Worm (Caenorhabditis elegans) whole organism, early embryonic: ENCODE data around the gene F22E5.21.
"Not testable (repeated sequence)": the region's sequence is repeated elsewhere in the genome, so short reads cannot be mapped to it uniquely, and the experiment has no call there.

Source experiments
- B0310.2 ChIP-seq: sonication (generic microtip); optimal IDR thresholded peaks from 2 replicates; lab custom pipeline; 2016; ENCODE audit warnings: mild to moderate bottlenecking, missing genetic modification characterization, missing compliant biosample characterization
- F13C5.2 ChIP-seq: sonication (generic microtip); optimal IDR thresholded peaks from 2 replicates; lab custom pipeline; 2017; ENCODE audit warnings: mild to moderate bottlenecking, missing genetic modification characterization, inconsistent platforms, missing compliant biosample characterization
- aly-1 ChIP-seq: sonication (generic microtip); optimal IDR thresholded peaks from 2 replicates; lab custom pipeline; 2016; ENCODE audit warnings: missing genetic modification characterization, missing compliant biosample characterization
- ama-1 ChIP-seq: fragments of 150-350 bp; optimal IDR thresholded peaks from 2 replicates; lab custom pipeline; 2014
- ceh-13 ChIP-seq: fragments of 200-800 bp; sonication (Bioruptor generic); optimal IDR thresholded peaks from 2 replicates; lab custom pipeline; 2018; ENCODE audit warnings: mild to moderate bottlenecking, missing genetic modification characterization, missing compliant biosample characterization
- ceh-36 ChIP-seq: sonication (generic microtip); optimal IDR thresholded peaks from 2 replicates; lab custom pipeline; 2016; ENCODE audit warnings: missing genetic modification characterization, inconsistent platforms, missing compliant biosample characterization
- ets-7 ChIP-seq: sonication (generic microtip); optimal IDR thresholded peaks from 2 replicates; lab custom pipeline; 2016; ENCODE audit warnings: missing genotype, missing genetic modification characterization, missing compliant biosample characterization
- flt-1 ChIP-seq: fragments of 200-800 bp; sonication (Bioruptor generic); IDR thresholded peaks from 2 replicates; pipeline ENCODE4 v1.3.6; 2022; ENCODE audit warnings: missing genetic modification characterization, missing compliant biosample characterization
- hmbx-1 ChIP-seq: sonication (generic microtip); optimal IDR thresholded peaks from 2 replicates; lab custom pipeline; 2016; ENCODE audit warnings: mild to moderate bottlenecking, missing genetic modification characterization, missing compliant biosample characterization
- hmg-4 ChIP-seq: fragments of 200-800 bp; sonication (Bioruptor generic); optimal IDR thresholded peaks from 2 replicates; lab custom pipeline; 2018; ENCODE audit warnings: mild to moderate bottlenecking, missing genetic modification characterization, missing compliant biosample characterization
- hnd-1 ChIP-seq: sonication (generic microtip); optimal IDR thresholded peaks from 2 replicates; lab custom pipeline; 2016; ENCODE audit warnings: missing genetic modification characterization, missing compliant biosample characterization
- pes-1 ChIP-seq: fragments of 200-800 bp; sonication (Bioruptor generic); IDR thresholded peaks from 2 replicates; pipeline ENCODE4 v1.3.6; 2022; ENCODE audit warnings: missing genetic modification reagents, missing genetic modification characterization, missing compliant biosample characterization
- scrt-1 ChIP-seq: fragments of 200-800 bp; sonication (Bioruptor generic); IDR thresholded peaks from 2 replicates; pipeline ENCODE4 v1.3.6; 2022; ENCODE audit warnings: missing genetic modification characterization, missing compliant biosample characterization
- sea-1 ChIP-seq: fragments of 200-800 bp; sonication (Bioruptor generic); conservative IDR thresholded peaks from 2 replicates; pipeline ENCODE4 v1.3.6; 2022; ENCODE audit warnings: missing genetic modification characterization, missing compliant biosample characterization
- tbx-11 ChIP-seq: fragments of 200-800 bp; sonication (Bioruptor generic); IDR thresholded peaks from 2 replicates; pipeline ENCODE4 v1.3.6; 2022; ENCODE audit warnings: missing genetic modification characterization, missing compliant biosample characterization
- tbx-37 ChIP-seq: fragments of 200-800 bp; sonication (Bioruptor generic); conservative IDR thresholded peaks from 2 replicates; pipeline ENCODE4 v1.3.6; 2022; ENCODE audit warnings: missing genetic modification reagents, missing genetic modification characterization, missing compliant biosample characterization
- tra-4 ChIP-seq: sonication (generic microtip); optimal IDR thresholded peaks from 2 replicates; lab custom pipeline; 2017; ENCODE audit warnings: missing genetic modification characterization, missing compliant biosample characterization

F22E5.21 gene

DNA sequence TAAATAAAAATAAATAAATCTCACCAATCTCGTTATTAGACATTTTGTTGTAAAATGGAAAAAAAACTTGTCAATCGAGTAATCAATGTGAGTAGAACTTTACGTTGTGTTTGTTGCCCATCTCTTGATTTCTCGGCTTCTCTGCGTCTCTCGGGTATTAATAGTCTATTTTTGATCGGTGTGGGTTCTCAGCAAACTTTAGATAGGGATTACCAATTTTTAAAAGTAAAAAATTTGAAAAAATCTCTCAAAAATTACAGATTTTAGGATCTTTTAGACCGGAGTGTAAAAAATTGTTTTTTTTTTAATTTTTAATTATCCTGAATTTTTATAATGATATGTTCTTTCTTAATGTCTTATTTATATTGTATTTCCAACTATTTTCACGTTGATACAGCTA is at the start of gene F22E5.21:
Gene F22E5.21, minus strand, starts transcription at position 101 of the 400 bp plus-strand sequence.
- no peak for TF ChIP-seq ceh-36 (tag; lab: Kevin White, UChicago)
- no peak for TF ChIP-seq flt-1 (GFP tag; lab: Robert Waterston, UW)
- no peak for TF ChIP-seq scrt-1 (GFP tag; lab: Robert Waterston, UW)
- TF ChIP-seq tra-4 (tag; lab: Kevin White, UChicago), result no peak
- TF ChIP-seq sea-1, result no peak
- TF ChIP-seq hmbx-1 (tag; lab: Kevin White, UChicago), result no peak
- TF ChIP-seq hmg-4 (GFP tag; lab: Kevin White, UChicago), result no peak

DNA sequence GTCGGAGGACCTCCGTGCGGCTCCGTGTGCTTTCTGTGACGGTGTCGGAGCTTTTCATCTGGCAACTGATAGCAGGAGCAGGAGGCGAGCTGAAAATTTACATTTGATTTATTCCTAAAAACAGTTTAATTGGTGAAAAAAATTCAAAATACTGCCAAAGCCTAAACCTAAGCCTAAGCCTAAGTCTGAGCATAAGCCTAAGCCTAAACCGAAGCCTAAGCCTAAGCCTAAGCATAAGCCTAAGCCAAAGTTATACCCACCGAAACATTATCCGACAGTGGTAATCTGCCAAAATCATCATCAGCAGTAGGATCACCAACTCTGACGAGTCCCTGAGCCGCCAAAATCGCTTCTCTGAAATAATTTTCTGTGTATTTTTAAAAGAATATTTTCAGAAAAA is 47.5 kb upstream of the F22E5.21 start:
- TF ChIP-seq hnd-1 (tag; lab: Kevin White, UChicago) (no peak), ceh-13 (GFP tag; lab: Kevin White, UChicago) (no peak)

DNA sequence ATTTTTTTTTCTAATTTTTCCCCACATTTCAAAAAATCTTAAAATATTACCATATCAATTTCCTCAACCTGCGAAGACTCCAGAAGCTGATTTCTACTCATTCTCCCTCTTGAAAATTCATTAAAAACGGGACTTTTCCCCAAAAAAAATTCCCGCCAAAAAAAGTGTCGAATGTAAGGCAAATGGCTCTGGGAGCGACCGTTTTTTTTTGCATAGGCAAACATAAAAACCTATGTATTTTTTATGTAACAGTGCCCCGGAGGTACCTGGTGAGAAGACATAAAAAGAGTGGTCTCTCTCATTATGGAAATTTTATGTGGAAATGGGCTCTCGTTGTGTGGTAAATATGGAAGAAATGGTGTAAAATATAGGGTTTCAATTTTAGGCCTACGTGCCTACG is 46.9 kb upstream of the F22E5.21 start, which contains the start of gene ceh-87:
Gene ceh-87, minus strand, starts transcription at position 101 of the 400 bp plus-strand sequence.
- TF ChIP-seq aly-1 (tag; lab: Kevin White, UChicago) (no peak), ceh-36 (tag; lab: Kevin White, UChicago) (no peak), B0310.2 (tag; lab: Kevin White, UChicago) (no peak), F13C5.2 (tag; lab: Kevin White, UChicago) (no peak), ama-1 (lab: Kevin White, UChicago) (no peak)

DNA sequence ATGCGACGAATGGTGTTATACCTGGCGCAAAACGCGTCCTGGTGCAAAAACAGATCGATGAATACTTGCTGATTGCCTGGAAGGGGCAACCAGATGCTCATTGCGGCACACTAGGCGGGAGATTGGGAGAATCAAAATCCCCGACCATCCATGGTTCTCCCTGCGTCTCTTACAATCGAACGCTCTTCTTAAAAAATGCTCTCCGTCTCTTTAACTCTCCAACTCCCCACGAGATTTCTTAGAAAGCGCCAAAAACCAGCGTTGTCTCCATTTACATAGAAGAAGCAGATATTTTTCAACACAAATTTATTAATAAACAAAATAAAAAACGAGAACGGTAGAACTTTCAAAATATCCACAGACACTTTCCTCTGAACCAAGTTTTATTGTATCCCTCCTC is 43.9 kb upstream of the F22E5.21 start, which contains the start of gene F34D6.1:
Gene F34D6.1, minus strand, starts transcription at position 101 of the 400 bp plus-strand sequence.
- TF ChIP-seq ceh-36 (tag; lab: Kevin White, UChicago), result no peak
- no peak for TF ChIP-seq B0310.2 (tag; lab: Kevin White, UChicago)
- TF ChIP-seq ama-1 (lab: Kevin White, UChicago), result no peak
- no peak for TF ChIP-seq flt-1 (GFP tag; lab: Robert Waterston, UW)
- TF ChIP-seq tra-4 (tag; lab: Kevin White, UChicago), result no peak
- no peak for TF ChIP-seq ceh-13 (GFP tag; lab: Kevin White, UChicago)
- no peak for TF ChIP-seq hnd-1 (tag; lab: Kevin White, UChicago)
- TF ChIP-seq hmg-4 (GFP tag; lab: Kevin White, UChicago), result no peak
- no peak for TF ChIP-seq tbx-37 (GFP tag; lab: Robert Waterston, UW)
- no peak for TF ChIP-seq ets-7 (tag; lab: Kevin White, UChicago)

DNA sequence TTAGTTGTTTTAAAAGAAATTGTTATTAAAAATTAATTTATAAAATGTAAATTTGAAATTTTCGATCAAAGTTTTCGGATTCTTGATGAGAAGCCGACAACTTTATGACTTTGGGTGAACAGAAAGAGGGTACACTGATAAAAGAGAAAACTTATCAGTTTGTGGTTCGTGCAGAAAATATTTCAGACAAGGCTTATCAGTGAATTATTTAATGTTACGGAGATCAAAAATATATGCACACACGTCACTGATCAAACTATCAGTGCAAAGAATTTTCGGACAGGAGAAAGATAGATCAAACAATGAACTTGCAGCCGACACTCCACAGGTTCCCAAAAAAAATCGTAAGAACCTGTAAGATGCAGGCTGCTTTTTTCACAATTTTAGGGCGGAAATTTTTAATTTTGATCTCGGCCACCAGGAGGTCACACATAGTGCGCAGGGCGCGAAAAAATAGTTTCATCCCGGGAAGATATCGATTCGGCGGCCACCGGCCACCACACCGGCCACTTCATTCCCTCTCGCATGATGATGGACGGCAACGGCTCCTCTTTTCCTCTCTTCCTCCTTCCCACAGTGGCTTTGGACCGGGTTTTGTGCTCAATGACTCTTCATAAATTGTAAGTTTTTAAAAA is 40.4 kb upstream of the F22E5.21 start, which contains the start of gene F22E5.17:
Gene F22E5.17, plus strand, starts transcription at position 508 of the 635 bp plus-strand sequence.
- TF ChIP-seq ceh-36 (tag; lab: Kevin White, UChicago), result no peak
- no peak for TF ChIP-seq F13C5.2 (tag; lab: Kevin White, UChicago)
- TF ChIP-seq hmg-4 (GFP tag; lab: Kevin White, UChicago), result no peak
- TF ChIP-seq pes-1 (GFP tag; lab: Robert Waterston, UW), result no peak
- no peak for TF ChIP-seq tbx-37 (GFP tag; lab: Robert Waterston, UW)
- TF ChIP-seq sea-1, result no peak
- TF ChIP-seq scrt-1 (GFP tag; lab: Robert Waterston, UW), result no peak
- no peak for TF ChIP-seq hnd-1 (tag; lab: Kevin White, UChicago)
- no peak for TF ChIP-seq aly-1 (tag; lab: Kevin White, UChicago)
- no peak for TF ChIP-seq ceh-13 (GFP tag; lab: Kevin White, UChicago)
- TF ChIP-seq ama-1 (lab: Kevin White, UChicago), result no peak
- no peak for TF ChIP-seq B0310.2 (tag; lab: Kevin White, UChicago)
- TF ChIP-seq ets-7 (tag; lab: Kevin White, UChicago), result no peak
- TF ChIP-seq hmbx-1 (tag; lab: Kevin White, UChicago), result no peak

DNA sequence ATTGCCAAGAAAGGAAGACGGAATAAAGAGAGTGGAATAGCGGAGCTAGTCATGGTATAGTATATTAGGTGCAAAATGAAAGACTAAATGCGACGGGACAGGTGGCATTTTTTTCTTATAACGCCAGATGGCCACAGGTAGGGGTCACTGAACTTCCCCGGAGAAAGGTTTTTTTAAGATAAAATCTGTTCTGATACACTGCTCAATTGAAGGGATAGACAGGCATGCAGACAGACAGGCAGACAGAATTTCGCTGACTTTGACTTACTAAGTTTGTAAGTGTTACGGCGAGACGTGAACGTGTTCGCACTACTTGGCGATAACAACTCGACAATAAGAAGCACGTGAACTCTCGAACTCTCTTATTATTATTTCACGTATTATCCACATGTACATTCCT is 36.3 kb upstream of the F22E5.21 start, which contains the start of the genes F22E5.20 and F22E5.1:
Gene F22E5.20, minus strand, starts transcription at position 101 of the 400 bp plus-strand sequence.
Gene F22E5.1, plus strand, starts transcription at position 242 of the 400 bp plus-strand sequence.
- TF ChIP-seq scrt-1 (GFP tag; lab: Robert Waterston, UW); hmbx-1 (tag; lab: Kevin White, UChicago); sea-1: not testable (repeated sequence)

DNA sequence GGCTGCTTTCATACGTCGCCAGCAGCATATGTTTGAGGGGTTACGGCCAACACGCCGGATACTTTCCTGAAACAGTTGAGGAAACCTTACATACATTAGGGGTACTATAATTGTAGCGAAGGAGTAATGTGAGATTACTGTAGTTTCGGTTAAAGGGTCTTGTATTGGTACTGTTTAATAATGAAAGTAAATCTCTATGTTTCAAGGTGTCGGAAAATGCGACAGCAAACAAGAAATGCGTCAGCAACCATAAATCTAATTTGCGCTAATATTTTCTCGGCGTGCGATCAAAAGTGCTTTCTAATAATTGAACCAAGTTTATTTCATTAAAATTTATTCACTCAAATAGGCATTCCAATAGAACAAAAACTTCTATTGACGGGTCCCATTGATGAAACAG is 35.1 kb upstream of the F22E5.21 start, which contains the start of gene sri-57:
Gene sri-57, minus strand, starts transcription at position 101 of the 400 bp plus-strand sequence.
- TF ChIP-seq tbx-37 (GFP tag; lab: Robert Waterston, UW); B0310.2 (tag; lab: Kevin White, UChicago); ceh-36 (tag; lab: Kevin White, UChicago): not testable (repeated sequence)

DNA sequence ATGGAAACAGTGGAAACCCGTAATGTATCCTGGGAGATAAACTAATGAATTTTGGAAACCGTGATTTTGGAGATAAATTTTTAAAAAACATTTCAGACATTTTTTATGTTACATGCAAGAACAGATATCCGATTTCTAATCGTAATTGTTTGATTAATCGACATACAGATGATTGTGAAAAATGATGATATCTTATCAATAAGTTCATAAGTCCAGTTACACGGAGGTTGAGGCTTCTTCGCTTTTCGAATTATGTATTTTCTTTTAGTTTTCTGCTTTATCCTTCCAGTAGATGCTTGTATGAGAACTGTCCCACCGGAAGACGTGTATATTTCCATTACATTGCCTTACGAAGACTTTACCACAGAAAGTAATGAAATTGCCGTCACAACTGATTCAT is 28.3 kb upstream of the F22E5.21 start, which contains the start of gene F22E5.22:
Gene F22E5.22, plus strand, starts transcription at position 301 of the 400 bp plus-strand sequence.
- TF ChIP-seq ceh-13 (GFP tag; lab: Kevin White, UChicago) (no peak), ama-1 (lab: Kevin White, UChicago) (no peak), sea-1 (no peak), aly-1 (tag; lab: Kevin White, UChicago) (no peak), tbx-37 (GFP tag; lab: Robert Waterston, UW) (no peak), tbx-11 (GFP tag; lab: Robert Waterston, UW) (no peak), F13C5.2 (tag; lab: Kevin White, UChicago) (no peak), B0310.2 (tag; lab: Kevin White, UChicago) (no peak), hmg-4 (GFP tag; lab: Kevin White, UChicago) (no peak), ceh-36 (tag; lab: Kevin White, UChicago) (no peak), hnd-1 (tag; lab: Kevin White, UChicago) (no peak)
